Worm (Caenorhabditis elegans) whole organism, L3 larva: ENCODE measurements around the gene ess-2.

Experiments used
- ama-1 ChIP-seq: fragments of 150-350 bp; optimal IDR thresholded peaks from 2 replicates; lab custom pipeline; 2018
- egl-27 ChIP-seq: sonication (generic microtip); optimal IDR thresholded peaks from 4 replicates; lab custom pipeline; 2017; ENCODE audit warnings: missing biosample characterization, missing genetic modification reagents, missing genetic modification characterization
- jun-1 ChIP-seq: fragments of 150-350 bp; optimal IDR thresholded peaks from 2 replicates; lab custom pipeline; 2014; ENCODE audit warnings: missing biosample characterization, missing genetic modification reagents, missing genetic modification characterization
- lin-15B ChIP-seq: fragments of 150-350 bp; optimal IDR thresholded peaks from 2 replicates; lab custom pipeline; 2014; ENCODE audit warnings: missing biosample characterization, missing genetic modification characterization
- nhr-25 ChIP-seq: sonication (generic microtip); optimal IDR thresholded peaks from 2 replicates; lab custom pipeline; 2017; ENCODE audit warnings: missing biosample characterization, missing genetic modification characterization
- pha-4 ChIP-seq: fragments of 150-350 bp; optimal IDR thresholded peaks from 2 replicates; lab custom pipeline; 2014; ENCODE audit warnings: missing biosample characterization, missing genetic modification reagents, missing genetic modification characterization
- unc-62 ChIP-seq: fragments of 150-350 bp; sonication (generic microtip); optimal IDR thresholded peaks from 4 replicates; lab custom pipeline; 2014; ENCODE audit warnings: missing biosample characterization, missing genetic modification reagents, missing genetic modification characterization

- no peak for TF ChIP-seq lin-15B (tag; lab: Kevin White, UChicago)
- no peak for TF ChIP-seq unc-62 (GFP tag; lab: Kevin White, UChicago)
- TF ChIP-seq egl-27, result no peak
- no peak for TF ChIP-seq ama-1
- TF ChIP-seq pha-4 (tag; lab: Kevin White, UChicago), result no peak
- TF ChIP-seq nhr-25 (tag; lab: Kevin White, UChicago), result no peak
- no peak for TF ChIP-seq jun-1 (tag; lab: Kevin White, UChicago)
Observed at ce11 chrIII:8466735-8467134, 23.4 kb downstream of the ess-2 start, which contains the start of gene mig-39.
